Worm (Caenorhabditis elegans): ENCODE results near the gene dnbp-1.
A peak's percentile ranks its signal among the peaks of the same experiment; 100 is the strongest.

Gene dnbp-1

ce11 chrIV:13919207-13919759, 60.4 kb downstream of the dnbp-1 start (continued):
- TF ChIP-seq ztf-22 (GFP tag; optimal IDR thresholded peaks at IDR 0.05), result peak; percentile 90
- no peak for TF ChIP-seq Y95B8A.8 (GFP tag; IDR thresholded peaks at IDR 0.05)
- peak; percentile 93 for TF ChIP-seq ets-4 (GFP tag; optimal IDR thresholded peaks at IDR 0.05)
- peak; percentile 65 for TF ChIP-seq tbp1 (GFP tag; optimal IDR thresholded peaks at IDR 0.05)
- TF ChIP-seq zfh-2 (GFP tag; conservative IDR thresholded peaks at IDR 0.05), result no peak
- TF ChIP-seq ztf-18 (tag; optimal IDR thresholded peaks at IDR 0.05), result no peak
- no peak for TF ChIP-seq lsl-1 (GFP tag; optimal IDR thresholded peaks at IDR 0.05)
- no peak for TF ChIP-seq ceh-40 (GFP tag; IDR thresholded peaks at IDR 0.05)
- TF ChIP-seq lin-40 (tag; optimal IDR thresholded peaks at IDR 0.05), result peak; percentile 88
- TF ChIP-seq ztf-28 (GFP tag; IDR thresholded peaks at IDR 0.05), result no peak
- no peak for TF ChIP-seq B0261.1 (tag; optimal IDR thresholded peaks at IDR 0.05)
- no peak for TF ChIP-seq lin-35 (GFP tag; optimal IDR thresholded peaks at IDR 0.05)
- TF ChIP-seq fkh-3 (tag; optimal IDR thresholded peaks at IDR 0.05), result no peak
- no peak for TF ChIP-seq F10E7.11 (tag; optimal IDR thresholded peaks at IDR 0.05)
- peak; percentile 49 for TF ChIP-seq ZK185.1 (tag; optimal IDR thresholded peaks at IDR 0.05; ENCODE audit: poor library complexity, severe bottlenecking)
- TF ChIP-seq Y67H2A.10 (GFP tag; conservative IDR thresholded peaks at IDR 0.05), result no peak
- TF ChIP-seq gei-17 (GFP tag; optimal IDR thresholded peaks at IDR 0.05), result no peak
- TF ChIP-seq bed-1 (GFP tag; IDR thresholded peaks at IDR 0.05), result no peak
- TF ChIP-seq rec-8 (tag; optimal IDR thresholded peaks at IDR 0.05), result no peak
- TF ChIP-seq mes-4 (tag; optimal IDR thresholded peaks at IDR 0.05), result no peak
- TF ChIP-seq nhr-27 (tag; optimal IDR thresholded peaks at IDR 0.05), result no peak
- TF ChIP-seq snpc-1.1 (tag; optimal IDR thresholded peaks at IDR 0.05; ENCODE audit: insufficient read depth), result no peak
- no peak for TF ChIP-seq pbrm-1 (GFP tag; IDR thresholded peaks at IDR 0.05)
- no peak for TF ChIP-seq cebp-2 (GFP tag; IDR thresholded peaks at IDR 0.05)
- TF ChIP-seq efl-1 (GFP tag; optimal IDR thresholded peaks at IDR 0.05), result no peak
- TF ChIP-seq unc-130 (GFP tag; optimal IDR thresholded peaks at IDR 0.05), result no peak
- no peak for TF ChIP-seq ceh-100 (GFP tag; IDR thresholded peaks at IDR 0.05)
- no peak for TF ChIP-seq ama-1 (optimal IDR thresholded peaks at IDR 0.05)
- TF ChIP-seq ama-1 (GFP tag; optimal IDR thresholded peaks at IDR 0.05), result no peak
- no peak for TF ChIP-seq ztf-3 (GFP tag; optimal IDR thresholded peaks at IDR 0.05)
- peak; percentile 50; the same call in 1 of the 2 replicates for TF ChIP-seq mcd-1 (GFP tag; IDR thresholded peaks at IDR 0.05)
- no peak for TF ChIP-seq bed-2 (GFP tag; IDR thresholded peaks at IDR 0.05)
- TF ChIP-seq Y53F4B.3 (GFP tag; IDR thresholded peaks at IDR 0.05), result no peak
- peak; percentile 39 for TF ChIP-seq lin-54 (GFP tag; optimal IDR thresholded peaks at IDR 0.05)
- TF ChIP-seq hmg-20 (GFP tag; IDR thresholded peaks at IDR 0.05), result no peak
- TF ChIP-seq C06A6.2 (GFP tag; conservative IDR thresholded peaks at IDR 0.05), result peak; percentile 77
- no peak for TF ChIP-seq akir-1 (GFP tag; optimal IDR thresholded peaks at IDR 0.05)
- TF ChIP-seq ztf-6 (GFP tag; IDR thresholded peaks at IDR 0.05), result no peak
- TF ChIP-seq nhr-120 (GFP tag; IDR thresholded peaks at IDR 0.05), result no peak
- no peak for TF ChIP-seq T26A5.8 (tag; optimal IDR thresholded peaks at IDR 0.05)
- no peak for TF ChIP-seq nfya-1 (tag; optimal IDR thresholded peaks at IDR 0.05; ENCODE audit: borderline replicate concordance, insufficient read depth)
- TF ChIP-seq nhr-80 (tag; optimal IDR thresholded peaks at IDR 0.05), result peak; percentile 97
- no peak for TF ChIP-seq dpff-1 (tag; optimal IDR thresholded peaks at IDR 0.05)
- TF ChIP-seq xnd-1 (tag; optimal IDR thresholded peaks at IDR 0.05), result no peak
- TF ChIP-seq chd-7 (tag; optimal IDR thresholded peaks at IDR 0.05), result no peak
- no peak for TF ChIP-seq madf-8 (GFP tag; conservative IDR thresholded peaks at IDR 0.05)
- no peak for TF ChIP-seq egl-44 (GFP tag; IDR thresholded peaks at IDR 0.05)
- TF ChIP-seq repo-1 (tag; optimal IDR thresholded peaks at IDR 0.05), result no peak
- peak; percentile 36; the same call in 1 of the 2 replicates for TF ChIP-seq let-526 (GFP tag; IDR thresholded peaks at IDR 0.05)

All from whole organism, young adult.